Fruit fly (Drosophila melanogaster): Measurements from ENCODE around the gene CG34183.

- TF ChIP-seq Myc (optimal IDR thresholded peaks at IDR 0.05) (no peak), psq (optimal IDR thresholded peaks at IDR 0.05) (no peak), ttk (optimal IDR thresholded peaks at IDR 0.05) (no peak), Sin3A (optimal IDR thresholded peaks at IDR 0.05) (no peak)
These were observed 34.2 kb upstream of the CG34183 start, which contains the start of the genes TbCMF46 and CG42366 for dm6 chr2L:9924765-9925164.
